Worm (Caenorhabditis elegans) whole organism, L4 larva: ENCODE results near the gene C37C3.10.

Source experiments
- D1046.2 ChIP-seq: fragments of 200-800 bp; sonication (Bioruptor generic); IDR thresholded peaks from 2 replicates; pipeline ENCODE4 v1.3.6; 2022; ENCODE audit warnings: missing genetic modification characterization, missing compliant biosample characterization
- F49E8.2 ChIP-seq: sonication (generic microtip); optimal IDR thresholded peaks from 2 replicates; lab custom pipeline; 2016; ENCODE audit warnings: missing compliant biosample characterization, mild to moderate bottlenecking, missing genetic modification characterization, borderline replicate concordance
- Y105C5A.15 ChIP-seq: fragments of 200-800 bp; sonication (Bioruptor generic); IDR thresholded peaks from 2 replicates; pipeline ENCODE4 v1.3.6; 2022; ENCODE audit warnings: missing genetic modification characterization, missing compliant biosample characterization
- Y5F2A.4 ChIP-seq: fragments of 200-800 bp; sonication (Bioruptor generic); optimal IDR thresholded peaks from 2 replicates; lab custom pipeline; 2018; ENCODE audit warnings: mild to moderate bottlenecking, missing genetic modification characterization, missing compliant biosample characterization
- aha-1 ChIP-seq: fragments of 150-350 bp; peaks from one replicate; lab custom pipeline; 2014; ENCODE audit warnings: missing biosample characterization, missing genetic modification characterization
- arid-1 ChIP-seq: fragments of 200-800 bp; sonication (Bioruptor generic); conservative IDR thresholded peaks from 2 replicates; pipeline ENCODE4 v1.3.6; 2022; ENCODE audit warnings: missing genetic modification reagents, missing genetic modification characterization, missing compliant biosample characterization
- ceh-20 ChIP-seq: fragments of 200-800 bp; sonication (Bioruptor generic); IDR thresholded peaks from 2 replicates; pipeline ENCODE4 v1.3.6; 2022; ENCODE audit warnings: missing genetic modification reagents, missing genetic modification characterization, missing compliant biosample characterization
- ceh-44 ChIP-seq: fragments of 200-800 bp; sonication (Bioruptor generic); IDR thresholded peaks from 2 replicates; pipeline ENCODE4 v1.3.6; 2022; ENCODE audit warnings: missing genetic modification reagents, missing genetic modification characterization, missing compliant biosample characterization
- daf-12 ChIP-seq: fragments of 150-350 bp; optimal IDR thresholded peaks from 2 replicates; lab custom pipeline; 2014; ENCODE audit warnings: missing biosample characterization, missing genetic modification reagents, missing genetic modification characterization
- daf-16 ChIP-seq, 3 experiments: sonication (generic microtip); optimal IDR thresholded peaks; 2 replicates each; lab custom pipeline; 2016 to 2017; ENCODE audit warnings: missing genetic modification characterization in 3 of 3, missing genetic modification reagents in 3 of 3, mild to moderate bottlenecking in 2 of 3, missing compliant biosample characterization in 2 of 3, missing biosample characterization in 1 of 3, moderate library complexity in 1 of 3
- dmd-6 ChIP-seq: fragments of 200-800 bp; sonication (Bioruptor generic); IDR thresholded peaks from 2 replicates; pipeline ENCODE4 v1.3.6; 2022; ENCODE audit warnings: missing genetic modification reagents, missing genetic modification characterization, missing compliant biosample characterization
- dve-1 ChIP-seq: sonication (generic microtip); optimal IDR thresholded peaks from 2 replicates; lab custom pipeline; 2017; ENCODE audit warnings: antibody characterized with exemption, mild to moderate bottlenecking, missing genetic modification characterization, missing compliant biosample characterization; ENCODE audit not compliant: insufficient read depth
- hlh-11 ChIP-seq: fragments of 200-800 bp; sonication (Bioruptor generic); optimal IDR thresholded peaks from 2 replicates; lab custom pipeline; 2018; ENCODE audit warnings: mild to moderate bottlenecking, missing genetic modification characterization, missing compliant biosample characterization
- lim-7 ChIP-seq: fragments of 200-800 bp; sonication (Bioruptor generic); IDR thresholded peaks from 2 replicates; pipeline ENCODE4 v1.3.6; 2022; ENCODE audit warnings: missing genetic modification characterization, missing compliant biosample characterization
- lin-15B ChIP-seq: fragments of 150-350 bp; sonication (generic microtip); optimal IDR thresholded peaks from 3 replicates; lab custom pipeline; 2014; ENCODE audit warnings: missing biosample characterization, missing genetic modification characterization
- lir-3 ChIP-seq: sonication (generic microtip); optimal IDR thresholded peaks from 2 replicates; lab custom pipeline; 2016; ENCODE audit warnings: mild to moderate bottlenecking, missing genetic modification characterization, missing compliant biosample characterization
- lsy-2 ChIP-seq, 2 experiments: fragments of 150-350 bp in 1 of 2; sonication (generic microtip) in 1 of 2; optimal IDR thresholded peaks; 2 replicates each; lab custom pipeline; 2014 to 2017; ENCODE audit warnings: missing biosample characterization in 2 of 2, missing genetic modification characterization in 2 of 2
- mdl-1 ChIP-seq, 2 experiments: fragments of 150-350 bp in 1 of 2; sonication (generic microtip) in 1 of 2; optimal IDR thresholded peaks; 2 replicates each; lab custom pipeline; 2014 to 2017; ENCODE audit warnings: missing biosample characterization in 2 of 2, missing genetic modification characterization in 2 of 2
- mes-2 ChIP-seq: sonication (generic microtip); optimal IDR thresholded peaks from 2 replicates; lab custom pipeline; 2016; ENCODE audit warnings: missing genotype, mild to moderate bottlenecking, missing genetic modification characterization, missing compliant biosample characterization; ENCODE audit not compliant: poor library complexity, severe bottlenecking
- mxl-2 ChIP-seq: fragments of 200-800 bp; sonication (Bioruptor generic); conservative IDR thresholded peaks from 2 replicates; pipeline ENCODE4 v1.3.6; 2022; ENCODE audit warnings: missing genetic modification reagents, missing genetic modification characterization, missing compliant biosample characterization
- nhr-102 ChIP-seq: sonication (generic microtip); optimal IDR thresholded peaks from 2 replicates; lab custom pipeline; 2016; ENCODE audit warnings: mild to moderate bottlenecking, missing genetic modification characterization, moderate library complexity, missing compliant biosample characterization
- nhr-11 ChIP-seq: fragments of 150-350 bp; optimal IDR thresholded peaks from 2 replicates; lab custom pipeline; 2014; ENCODE audit warnings: missing biosample characterization, missing genetic modification characterization
- nhr-237 ChIP-seq: sonication (generic microtip); optimal IDR thresholded peaks from 2 replicates; lab custom pipeline; 2017; ENCODE audit warnings: missing biosample characterization, missing genetic modification characterization
- nhr-28 ChIP-seq: fragments of 150-350 bp; optimal IDR thresholded peaks from 2 replicates; lab custom pipeline; 2014; ENCODE audit warnings: missing biosample characterization, missing genetic modification characterization
- nhr-6 ChIP-seq: fragments of 150-350 bp; optimal IDR thresholded peaks from 2 replicates; lab custom pipeline; 2014; ENCODE audit warnings: missing biosample characterization, missing genetic modification characterization
- pqm-1 ChIP-seq: sonication (generic microtip); optimal IDR thresholded peaks from 2 replicates; lab custom pipeline; 2017; ENCODE audit warnings: missing biosample characterization, missing genetic modification characterization
- set-16 ChIP-seq: fragments of 200-800 bp; sonication (Bioruptor generic); IDR thresholded peaks from 2 replicates; pipeline ENCODE4 v1.3.6; 2022; ENCODE audit warnings: missing genetic modification reagents, missing genetic modification characterization, missing compliant biosample characterization
- snpc-1.2 ChIP-seq: fragments of 200-800 bp; sonication (Bioruptor generic); IDR thresholded peaks from 2 replicates; pipeline ENCODE4 v1.3.6; 2022; ENCODE audit warnings: missing genetic modification reagents, missing genetic modification characterization, missing compliant biosample characterization
- tag-97 ChIP-seq: fragments of 200-800 bp; sonication (Bioruptor generic); IDR thresholded peaks from 2 replicates; pipeline ENCODE4 v1.3.6; 2022; ENCODE audit warnings: missing genetic modification characterization, missing compliant biosample characterization
- tra-1 ChIP-seq: fragments of 200-800 bp; sonication (Bioruptor generic); IDR thresholded peaks from 2 replicates; pipeline ENCODE4 v1.3.6; 2022; ENCODE audit warnings: missing genetic modification reagents, missing genetic modification characterization, missing compliant biosample characterization
- unc-130 ChIP-seq: sonication (generic microtip); optimal IDR thresholded peaks from 2 replicates; lab custom pipeline; 2016; ENCODE audit warnings: missing genetic modification reagents, missing genetic modification characterization, missing compliant biosample characterization
- unc-62 ChIP-seq, 3 experiments: fragments of 150-350 bp in 1 of 3; sonication (generic microtip); optimal IDR thresholded peaks in 2 of 3; peaks in 1 of 3; 1 replicate in 1 of 3; 2 replicates in 2 of 3; lab custom pipeline; 2014 to 2017; ENCODE audit warnings: missing biosample characterization in 3 of 3, missing genetic modification characterization in 3 of 3, missing genetic modification reagents in 3 of 3, missing genotype in 1 of 3
- vab-7 ChIP-seq: fragments of 200-800 bp; sonication (Bioruptor generic); IDR thresholded peaks from 2 replicates; pipeline ENCODE4 v1.3.6; 2022; ENCODE audit warnings: missing genetic modification reagents, missing genetic modification characterization, missing compliant biosample characterization

Gene C37C3.10

ce11 chrV:7893812-7894381, 31.0 kb upstream of the C37C3.10 start, which contains the start of gene F40A3.6:
TSS of gene F40A3.6 (minus strand) at chrV:7893862.
- TF ChIP-seq daf-16 (GFP tag; optimal IDR thresholded peaks at IDR 0.05; lab: Kevin White, UChicago) (peak in 1 of 2 experiments; percentile 58), daf-16 (tag; optimal IDR thresholded peaks at IDR 0.05; lab: Kevin White, UChicago) (no peak), hlh-11 (tag; lab: Kevin White, UChicago) (peak; percentile 25), unc-62 (GFP tag; optimal IDR thresholded peaks at IDR 0.05 in 1 of 2; lab: Kevin White, UChicago) (peak in 1 of 2 experiments; percentile 44), unc-62 (tag; optimal IDR thresholded peaks at IDR 0.05; lab: Kevin White, UChicago) (no peak), nhr-102 (no peak), nhr-11 (peak; percentile 47)

- peak; percentile 29 for TF ChIP-seq aha-1 (tag; lab: Kevin White, UChicago)
- TF ChIP-seq snpc-1.2: no peak
- no peak for TF ChIP-seq nhr-237 (tag; lab: Kevin White, UChicago)
- TF ChIP-seq ceh-44: no peak
- TF ChIP-seq unc-62 (GFP tag; optimal IDR thresholded peaks at IDR 0.05 in 1 of 2; lab: Kevin White, UChicago): peak in 1 of 2 experiments; percentile 32
- TF ChIP-seq unc-62 (tag; optimal IDR thresholded peaks at IDR 0.05; lab: Kevin White, UChicago): no peak
- TF ChIP-seq F49E8.2: no peak
- no peak for TF ChIP-seq D1046.2 (GFP tag; lab: Robert Waterston, UW)
- TF ChIP-seq lir-3 (tag; lab: Kevin White, UChicago): no peak
- no peak for TF ChIP-seq mxl-2 (GFP tag; lab: Robert Waterston, UW)
- no peak for TF ChIP-seq ceh-20 (GFP tag; lab: Robert Waterston, UW)
- no peak for TF ChIP-seq vab-7 (GFP tag; lab: Robert Waterston, UW)
- no peak for TF ChIP-seq mdl-1 (tag; optimal IDR thresholded peaks at IDR 0.05; lab: Kevin White, UChicago)
- TF ChIP-seq unc-130 (GFP tag; lab: Kevin White, UChicago): no peak
- TF ChIP-seq tra-1 (GFP tag; lab: Robert Waterston, UW): no peak
- no peak for TF ChIP-seq tag-97
Observed at ce11 chrV:7891230-7891629, 28.4 kb upstream of the C37C3.10 start, which contains the start of gene F40A3.1. TSS of gene F40A3.1 (plus strand) at chrV:7891530.

- TF ChIP-seq nhr-237 (tag; lab: Kevin White, UChicago): no peak
- TF ChIP-seq daf-16 (GFP tag; optimal IDR thresholded peaks at IDR 0.05; lab: Kevin White, UChicago): no peak
- peak; percentile 69 for TF ChIP-seq daf-16 (tag; optimal IDR thresholded peaks at IDR 0.05; lab: Kevin White, UChicago)
- TF ChIP-seq hlh-11 (tag; lab: Kevin White, UChicago): peak; percentile 54
- no peak for TF ChIP-seq arid-1 (GFP tag; lab: Robert Waterston, UW)
- TF ChIP-seq lsy-2 (tag; optimal IDR thresholded peaks at IDR 0.05; lab: Kevin White, UChicago): no peak
- peak; percentile 45 for TF ChIP-seq dmd-6 (GFP tag; lab: Robert Waterston, UW)
- peak; percentile 43 for TF ChIP-seq dve-1
- peak; percentile 22 for TF ChIP-seq mes-2 (tag; lab: Kevin White, UChicago)
- no peak for TF ChIP-seq Y105C5A.15 (GFP tag; lab: Robert Waterston, UW)
- no peak for TF ChIP-seq lin-15B (tag; lab: Kevin White, UChicago)
- no peak for TF ChIP-seq Y5F2A.4 (GFP tag; lab: Kevin White, UChicago)
- no peak for TF ChIP-seq vab-7 (GFP tag; lab: Robert Waterston, UW)
- TF ChIP-seq nhr-6 (tag; lab: Kevin White, UChicago): peak; percentile 9
- TF ChIP-seq nhr-28: peak; percentile 37
- peak; percentile 80 for TF ChIP-seq pqm-1 (tag; lab: Kevin White, UChicago)
Observed at ce11 chrV:7888036-7888435, 25.2 kb upstream of the C37C3.10 start.

DNA sequence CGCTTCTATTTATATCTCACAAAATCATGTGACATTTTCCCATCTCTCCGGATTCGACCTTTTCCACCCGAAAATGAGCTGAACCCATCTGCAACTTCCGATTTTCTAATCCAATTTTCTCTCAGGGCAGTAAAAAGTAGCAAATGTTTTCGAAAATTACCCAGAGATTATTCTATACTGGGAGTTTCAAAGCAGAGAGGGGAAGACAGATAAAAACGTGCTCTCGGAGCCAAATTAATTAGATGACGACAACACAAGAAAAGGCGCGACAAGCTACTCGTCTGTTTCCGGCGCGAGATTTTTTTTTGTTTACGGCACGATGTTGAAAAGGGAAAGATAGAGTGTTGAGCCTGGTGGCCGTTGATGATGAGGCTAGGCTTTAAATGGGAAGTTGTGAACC, 21.6 kb upstream of the C37C3.10 start:
- TF ChIP-seq lim-7 (GFP tag; lab: Robert Waterston, UW): no peak
- no peak for TF ChIP-seq set-16 (GFP tag; lab: Robert Waterston, UW)
- TF ChIP-seq aha-1 (tag; lab: Kevin White, UChicago): peak; percentile 84
- peak; percentile 1 for TF ChIP-seq nhr-11
- TF ChIP-seq daf-12 (tag; lab: Kevin White, UChicago): no peak
